Worm (Caenorhabditis elegans) whole organism, late embryonic: ENCODE data around the gene F22F7.8.
A peak's percentile ranks its signal among the peaks of the same experiment; 100 is the strongest.

Source experiments
- C08G9.2 ChIP-seq: sonication (generic microtip); optimal IDR thresholded peaks from 2 replicates; lab custom pipeline; 2016; ENCODE audit warnings: mild to moderate bottlenecking, missing genetic modification characterization, moderate library complexity, missing compliant biosample characterization
- F13H6.1 ChIP-seq: sonication (generic microtip); optimal IDR thresholded peaks from 2 replicates; lab custom pipeline; 2016; ENCODE audit warnings: missing genetic modification characterization, missing compliant biosample characterization
- K09A11.1 ChIP-seq: sonication (generic microtip); optimal IDR thresholded peaks from 2 replicates; lab custom pipeline; 2017; ENCODE audit warnings: antibody characterized with exemption, mild to moderate bottlenecking, missing genetic modification characterization, missing compliant biosample characterization; ENCODE audit not compliant: insufficient read depth
- T23F11.4 ChIP-seq: fragments of 200-800 bp; sonication (Bioruptor generic); optimal IDR thresholded peaks from 2 replicates; lab custom pipeline; 2018; ENCODE audit warnings: mild to moderate bottlenecking, missing genetic modification characterization, missing compliant biosample characterization
- ama-1 ChIP-seq: fragments of 150-350 bp; optimal IDR thresholded peaks from 2 replicates; lab custom pipeline; 2014
- ceh-14 ChIP-seq: sonication (generic microtip); optimal IDR thresholded peaks from 2 replicates; lab custom pipeline; 2016; ENCODE audit warnings: missing genotype, missing genetic modification characterization, missing compliant biosample characterization
- ceh-18 ChIP-seq: sonication (generic microtip); optimal IDR thresholded peaks from 2 replicates; lab custom pipeline; 2016; ENCODE audit warnings: missing genetic modification characterization, missing compliant biosample characterization
- ceh-2 ChIP-seq: sonication (generic microtip); optimal IDR thresholded peaks from 2 replicates; lab custom pipeline; 2016; ENCODE audit warnings: missing genotype, missing genetic modification characterization, missing compliant biosample characterization
- ceh-22 ChIP-seq: sonication (generic microtip); optimal IDR thresholded peaks from 2 replicates; lab custom pipeline; 2017; ENCODE audit warnings: missing biosample characterization, missing genetic modification characterization
- ceh-30 ChIP-seq: fragments of 150-350 bp; optimal IDR thresholded peaks from 2 replicates; lab custom pipeline; 2014; ENCODE audit warnings: missing biosample characterization, missing genetic modification characterization
- ceh-31 ChIP-seq: sonication (generic microtip); optimal IDR thresholded peaks from 2 replicates; lab custom pipeline; 2016; ENCODE audit warnings: missing genetic modification characterization, missing compliant biosample characterization
- ceh-48 ChIP-seq: sonication (generic microtip); optimal IDR thresholded peaks from 2 replicates; lab custom pipeline; 2016; ENCODE audit warnings: missing genetic modification characterization, inconsistent platforms, missing compliant biosample characterization
- ceh-9 ChIP-seq: sonication (generic microtip); optimal IDR thresholded peaks from 2 replicates; lab custom pipeline; 2016; ENCODE audit warnings: mild to moderate bottlenecking, missing genetic modification characterization, inconsistent platforms, missing compliant biosample characterization
- dmd-4 ChIP-seq: sonication (generic microtip); optimal IDR thresholded peaks from 2 replicates; lab custom pipeline; 2016; ENCODE audit warnings: borderline replicate concordance, missing genetic modification characterization, missing compliant biosample characterization
- elt-2 ChIP-seq: sonication (generic microtip); optimal IDR thresholded peaks from 2 replicates; lab custom pipeline; 2016; ENCODE audit warnings: missing genetic modification reagents, missing genetic modification characterization, missing compliant biosample characterization
- eyg-1 ChIP-seq: sonication (generic microtip); optimal IDR thresholded peaks from 2 replicates; lab custom pipeline; 2016; ENCODE audit warnings: missing genotype, missing genetic modification characterization, missing compliant biosample characterization
- fax-1 ChIP-seq: sonication (generic microtip); optimal IDR thresholded peaks from 2 replicates; lab custom pipeline; 2016; ENCODE audit warnings: missing genotype, missing genetic modification characterization, missing compliant biosample characterization
- fkh-10 ChIP-seq: fragments of 150-350 bp; optimal IDR thresholded peaks from 2 replicates; lab custom pipeline; 2014; ENCODE audit warnings: missing biosample characterization, missing genetic modification reagents, missing genetic modification characterization
- fkh-6 ChIP-seq: sonication (generic microtip); optimal IDR thresholded peaks from 2 replicates; lab custom pipeline; 2016; ENCODE audit warnings: missing genetic modification characterization, missing compliant biosample characterization
- gmeb-2 ChIP-seq: sonication (generic microtip); optimal IDR thresholded peaks from 2 replicates; lab custom pipeline; 2016; ENCODE audit warnings: missing genetic modification characterization, inconsistent platforms, missing compliant biosample characterization
- hlh-6 ChIP-seq: sonication (generic microtip); optimal IDR thresholded peaks from 2 replicates; lab custom pipeline; 2016; ENCODE audit warnings: missing genotype, missing genetic modification characterization, missing compliant biosample characterization
- mec-3 ChIP-seq: sonication (generic microtip); optimal IDR thresholded peaks from 2 replicates; lab custom pipeline; 2016; ENCODE audit warnings: borderline replicate concordance, missing genetic modification characterization, missing compliant biosample characterization
- nfya-1 ChIP-seq: sonication (generic microtip); optimal IDR thresholded peaks from 2 replicates; lab custom pipeline; 2017; ENCODE audit warnings: missing genetic modification characterization, mild to moderate bottlenecking, missing compliant biosample characterization, antibody characterized with exemption, moderate library complexity
- nhr-232 ChIP-seq: sonication (generic microtip); optimal IDR thresholded peaks from 2 replicates; lab custom pipeline; 2016; ENCODE audit warnings: missing genetic modification characterization, missing compliant biosample characterization
- odd-2 ChIP-seq: sonication (generic microtip); optimal IDR thresholded peaks from 2 replicates; lab custom pipeline; 2017; ENCODE audit warnings: antibody characterized with exemption, mild to moderate bottlenecking, missing genetic modification characterization, missing compliant biosample characterization
- pag-3 ChIP-seq: sonication (generic microtip); optimal IDR thresholded peaks from 2 replicates; lab custom pipeline; 2016; ENCODE audit warnings: missing compliant biosample characterization, missing genetic modification characterization, borderline replicate concordance
- pat-9 ChIP-seq: fragments of 200-800 bp; sonication (Bioruptor generic); optimal IDR thresholded peaks from 2 replicates; lab custom pipeline; 2018; ENCODE audit warnings: mild to moderate bottlenecking, missing genetic modification characterization, moderate library complexity, missing compliant biosample characterization
- pha-2 ChIP-seq: sonication (generic microtip); optimal IDR thresholded peaks from 2 replicates; lab custom pipeline; 2017; ENCODE audit warnings: mild to moderate bottlenecking, missing genetic modification characterization, missing compliant biosample characterization
- pqm-1 ChIP-seq: sonication (generic microtip); optimal IDR thresholded peaks from 2 replicates; lab custom pipeline; 2016; ENCODE audit warnings: missing genetic modification characterization, missing compliant biosample characterization
- pros-1 ChIP-seq: fragments of 150-350 bp; optimal IDR thresholded peaks from 2 replicates; lab custom pipeline; 2014; ENCODE audit warnings: missing biosample characterization, missing genetic modification reagents, missing genetic modification characterization
- ref-2 ChIP-seq: sonication (generic microtip); optimal IDR thresholded peaks from 2 replicates; lab custom pipeline; 2016; ENCODE audit warnings: missing genetic modification characterization, missing compliant biosample characterization
- rnt-1 ChIP-seq: sonication (generic microtip); optimal IDR thresholded peaks from 2 replicates; lab custom pipeline; 2016; ENCODE audit warnings: missing genetic modification characterization, missing compliant biosample characterization
- sdc-2 ChIP-seq: sonication (generic microtip); optimal IDR thresholded peaks from 2 replicates; lab custom pipeline; 2016; ENCODE audit warnings: missing genotype, missing genetic modification characterization, missing compliant biosample characterization
- unc-3 ChIP-seq, 2 experiments: fragments of 200-800 bp in 1 of 2; sonication (Bioruptor generic) in 1 of 2; sonication (generic microtip) in 1 of 2; conservative IDR thresholded peaks in 1 of 2; optimal IDR thresholded peaks in 1 of 2; 2 replicates each; pipeline versions ENCODE4 v1.3.6 to Lab custom; 2016 to 2022; ENCODE audit warnings: missing compliant biosample characterization in 2 of 2, missing genetic modification characterization in 2 of 2, missing genetic modification reagents in 1 of 2
- unc-42 ChIP-seq: sonication (generic microtip); optimal IDR thresholded peaks from 2 replicates; lab custom pipeline; 2016; ENCODE audit warnings: missing genotype, missing genetic modification characterization, missing compliant biosample characterization
- unc-55 ChIP-seq: sonication (generic microtip); optimal IDR thresholded peaks from 2 replicates; lab custom pipeline; 2017; ENCODE audit warnings: missing biosample characterization, missing genetic modification reagents, missing genetic modification characterization
- unc-86 ChIP-seq: sonication (generic microtip); optimal IDR thresholded peaks from 2 replicates; lab custom pipeline; 2016; ENCODE audit warnings: missing genetic modification characterization, missing compliant biosample characterization
- zip-5 ChIP-seq: sonication (generic microtip); optimal IDR thresholded peaks from 2 replicates; lab custom pipeline; 2016; ENCODE audit warnings: missing genetic modification characterization, missing compliant biosample characterization
- ztf-16 ChIP-seq: sonication (generic microtip); optimal IDR thresholded peaks from 2 replicates; lab custom pipeline; 2017; ENCODE audit warnings: missing genetic modification characterization, missing compliant biosample characterization

Gene F22F7.8

DNA sequence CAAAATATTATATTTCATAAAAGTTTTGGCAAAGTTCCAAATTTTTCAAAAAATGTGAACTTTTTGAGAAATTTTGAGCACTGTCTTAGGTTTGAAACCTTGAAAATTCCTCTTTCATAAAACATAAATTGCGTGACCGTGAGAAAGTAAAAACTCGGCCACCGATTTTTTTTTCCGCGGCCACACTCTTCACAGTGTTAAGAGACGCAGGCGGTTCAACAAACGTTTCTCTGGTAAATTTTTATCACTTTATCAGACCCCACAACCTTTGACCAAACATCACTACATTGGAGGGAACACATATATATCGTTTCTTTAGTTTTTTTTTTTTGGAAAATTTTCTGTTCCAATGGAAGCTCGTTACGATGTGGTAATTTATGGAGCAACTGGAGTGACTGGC is 757 bp upstream of the F22F7.8 start, which contains the start of gene F22F7.2:
Gene F22F7.2, plus strand, starts transcription at position 266 of the 400 bp plus-strand sequence.
- peak; percentile 6 for TF ChIP-seq elt-2
- TF ChIP-seq fax-1, result no peak
- TF ChIP-seq, all 69 proteins: peak for 1

- TF ChIP-seq nfya-1 (tag; lab: Kevin White, UChicago) (no peak), fkh-6 (tag; lab: Kevin White, UChicago) (no peak), eyg-1 (tag; lab: Kevin White, UChicago) (no peak), ceh-22 (tag; lab: Kevin White, UChicago) (no peak)
- TF ChIP-seq, all 69 proteins: peak for 0
Measured at ce11 chrV:2119529-2119928, 2.2 kb downstream of the F22F7.8 start, which contains the start of gene F22F7.11. TSS of gene F22F7.11 (plus strand) at chrV:2119829.

DNA sequence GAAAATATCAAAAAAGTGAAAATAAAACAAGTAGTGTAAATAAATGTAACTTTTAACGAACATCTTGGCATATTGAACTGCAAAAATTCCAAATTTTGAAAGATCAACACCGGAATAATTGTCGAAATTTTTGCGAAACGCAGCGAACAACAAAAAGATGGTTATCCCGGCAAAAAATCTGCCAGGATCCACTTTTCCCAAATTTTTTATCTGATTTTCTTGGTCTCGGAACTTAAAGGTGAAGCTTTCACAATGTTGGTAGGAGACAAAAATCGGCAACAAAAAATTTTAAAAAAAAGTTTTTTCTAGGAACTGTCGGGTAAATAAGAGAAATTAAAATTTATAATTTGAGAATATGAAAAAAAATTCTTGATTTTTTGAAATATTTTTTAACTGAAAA is 3.2 kb downstream of the F22F7.8 start, which contains the start of gene bgnt-1.2:
Gene bgnt-1.2, minus strand, starts transcription at position 101 of the 400 bp plus-strand sequence.
- TF ChIP-seq ceh-9 (no peak), unc-55 (GFP tag; lab: Kevin White, UChicago) (no peak), nfya-1 (tag; lab: Kevin White, UChicago) (no peak), T23F11.4 (no peak), dmd-4 (no peak), F13H6.1 (tag; lab: Kevin White, UChicago) (no peak), fkh-10 (no peak), ceh-30 (no peak), C08G9.2 (tag; lab: Kevin White, UChicago) (no peak), zip-5 (no peak), unc-86 (tag; lab: Kevin White, UChicago) (no peak), pros-1 (tag; lab: Kevin White, UChicago) (no peak), ref-2 (tag; lab: Kevin White, UChicago) (no peak)
- TF ChIP-seq, all 69 proteins: peak for 0

- TF ChIP-seq ceh-2 (tag; lab: Kevin White, UChicago), result no peak
- no peak for TF ChIP-seq pqm-1 (tag; lab: Kevin White, UChicago)
- TF ChIP-seq fax-1, result no peak
- no peak for TF ChIP-seq C08G9.2 (tag; lab: Kevin White, UChicago)
- no peak for TF ChIP-seq zip-5
- TF ChIP-seq pha-2, result no peak
- no peak for TF ChIP-seq T23F11.4
- TF ChIP-seq K09A11.1 (tag; lab: Kevin White, UChicago), result no peak
- TF ChIP-seq, all 69 proteins: peak for 0
Measured at ce11 chrV:2110368-2110767, 11.4 kb downstream of the F22F7.8 start, which contains the start of gene F22F7.3. TSS of gene F22F7.3 (plus strand) at chrV:2110668.

ce11 chrV:2109295-2109694 is 12.5 kb downstream of the F22F7.8 start, which contains the start of gene ckb-4:
TSS of gene ckb-4 (minus strand) at chrV:2109434.
- TF ChIP-seq gmeb-2 (tag; lab: Kevin White, UChicago) (no peak), nfya-1 (tag; lab: Kevin White, UChicago) (peak; percentile 11), pqm-1 (tag; lab: Kevin White, UChicago) (no peak), ceh-48 (tag; lab: Kevin White, UChicago) (peak; percentile 62), nhr-232 (tag; lab: Kevin White, UChicago) (no peak), unc-42 (peak; percentile 82), mec-3 (tag; lab: Kevin White, UChicago) (no peak), ceh-31 (peak; percentile 19), eyg-1 (tag; lab: Kevin White, UChicago) (no peak)

DNA sequence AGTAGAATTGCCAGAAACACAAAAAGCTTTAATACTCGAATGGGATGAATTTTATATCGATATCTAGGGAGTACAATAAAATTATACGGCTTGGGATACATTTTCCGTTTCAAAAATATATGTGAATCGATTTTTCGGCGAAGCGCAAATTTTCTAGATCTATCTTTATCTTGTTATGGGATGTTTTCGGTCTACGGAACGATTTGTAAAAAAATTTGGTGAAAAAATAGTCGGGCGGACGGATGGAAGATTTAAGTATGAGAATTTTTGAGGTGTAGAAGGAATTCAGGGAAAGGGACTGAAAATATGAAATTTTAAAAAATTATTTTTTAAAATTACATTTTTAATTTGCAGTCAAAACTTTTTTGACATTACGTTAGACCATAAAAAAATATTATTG is 15.8 kb downstream of the F22F7.8 start, which contains the start of gene F22F7.4:
Gene F22F7.4, minus strand, starts transcription at position 101 of the 400 bp plus-strand sequence.
- TF ChIP-seq ref-2 (tag; lab: Kevin White, UChicago) (no peak), nhr-232 (tag; lab: Kevin White, UChicago) (no peak), ceh-14 (no peak), eyg-1 (tag; lab: Kevin White, UChicago) (no peak)

ce11 chrV:2103118-2103517 is 18.6 kb downstream of the F22F7.8 start, which contains the start of gene F36F12.1:
TSS of gene F36F12.1 (minus strand) at chrV:2103218.
- TF ChIP-seq unc-86 (tag; lab: Kevin White, UChicago), result no peak
- TF ChIP-seq fkh-10, result no peak
- no peak for TF ChIP-seq pag-3
- TF ChIP-seq ceh-2 (tag; lab: Kevin White, UChicago), result no peak
- TF ChIP-seq unc-3 (GFP tag; conservative IDR thresholded peaks at IDR 0.05; lab: Robert Waterston, UW), result no peak
- no peak for TF ChIP-seq unc-3 (tag; optimal IDR thresholded peaks at IDR 0.05; lab: Kevin White, UChicago)
- no peak for TF ChIP-seq ztf-16 (tag; lab: Kevin White, UChicago)
- no peak for TF ChIP-seq gmeb-2 (tag; lab: Kevin White, UChicago)
- no peak for TF ChIP-seq odd-2 (tag; lab: Kevin White, UChicago)
- no peak for TF ChIP-seq hlh-6
- TF ChIP-seq sdc-2 (tag; lab: Kevin White, UChicago), result no peak
- TF ChIP-seq pat-9 (tag; lab: Kevin White, UChicago), result no peak
- no peak for TF ChIP-seq ceh-18
- TF ChIP-seq elt-2, result no peak
- TF ChIP-seq ama-1 (lab: Kevin White, UChicago), result no peak
- no peak for TF ChIP-seq rnt-1
